Fruit fly (Drosophila melanogaster): Measurements from ENCODE around the gene spo.

Gene spo

dm6 chr3L:5608128-5608527 is 15.8 kb upstream of the spo start, which contains the start of gene Eaf6:
Gene Eaf6 (minus strand): TSS chr3L:5608300.
- TF ChIP-seq Mnt (GFP tag; optimal IDR thresholded peaks at IDR 0.05) = peak; percentile 19
- no peak for TF ChIP-seq CG12768 (GFP tag; optimal IDR thresholded peaks at IDR 0.05)

DNA sequence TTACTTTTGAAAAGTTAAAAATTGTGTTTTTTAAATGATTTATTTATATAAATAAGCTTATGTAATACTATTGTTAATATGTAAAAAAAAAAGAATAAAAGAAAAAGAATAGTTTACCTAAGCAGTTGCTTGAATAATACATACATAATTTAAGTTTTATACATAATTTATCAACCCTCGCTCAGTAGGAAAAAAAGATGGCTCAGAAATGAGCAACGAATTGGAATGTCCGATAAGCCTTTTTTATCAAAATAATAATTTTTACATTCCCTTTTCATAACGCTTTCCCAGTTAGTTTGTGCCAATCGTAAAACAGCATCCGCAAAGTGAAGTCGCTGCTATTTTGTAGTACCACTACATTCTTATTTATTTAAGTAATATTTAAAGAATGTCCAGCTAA is 12.1 kb upstream of the spo start, which contains the start of gene mthl2:
mthl2 (plus strand) TSS at position 301 of the 400 bp plus-strand sequence.
- TF ChIP-seq kay (GFP tag; ENCODE audit: borderline replicate concordance) = peak; percentile 14
- no peak for TF ChIP-seq CG14711 (tag; optimal IDR thresholded peaks at IDR 0.05)
- TF ChIP-seq Mnt (GFP tag; optimal IDR thresholded peaks at IDR 0.05) = no peak

DNA sequence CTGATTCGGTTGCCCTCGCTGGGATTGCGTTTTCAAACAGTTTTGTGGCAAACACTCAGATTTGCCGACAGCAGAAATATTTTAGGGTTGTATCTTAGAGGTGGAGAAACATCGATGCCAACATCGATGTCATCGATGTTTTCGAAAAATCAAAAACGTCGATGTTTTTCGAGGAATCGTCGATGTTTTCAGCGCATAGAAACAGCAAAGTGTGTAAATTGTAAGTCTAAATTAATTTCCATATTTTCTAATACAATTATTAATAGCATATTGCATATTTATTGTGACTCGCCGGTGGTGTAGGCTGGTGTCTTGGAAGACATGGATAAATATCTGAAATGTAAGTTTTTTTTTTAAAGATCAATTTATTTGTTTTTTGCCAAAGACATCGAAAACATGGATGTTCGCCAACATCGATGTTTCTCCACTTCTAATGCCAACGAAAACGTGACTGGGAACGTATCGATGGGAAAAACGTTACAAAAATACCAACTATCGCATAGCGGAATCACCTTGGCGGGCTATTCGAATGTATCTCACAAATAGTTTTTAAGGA is 11.6 kb upstream of the spo start, which contains the start of gene TM9SF3:
TM9SF3 (minus strand) TSS at position 120 of the 556 bp plus-strand sequence.
- TF ChIP-seq CG1620 (GFP tag; optimal IDR thresholded peaks at IDR 0.05) = peak; percentile 51
- no peak for TF ChIP-seq pad (GFP tag; optimal IDR thresholded peaks at IDR 0.05)
- peak; percentile 32 for TF ChIP-seq Mnt (GFP tag; optimal IDR thresholded peaks at IDR 0.05)
- peak; percentile 38 for TF ChIP-seq CG5204 (GFP tag; optimal IDR thresholded peaks at IDR 0.05)
- no peak for TF ChIP-seq Clk (GFP tag; optimal IDR thresholded peaks at IDR 0.05)
- no peak for TF ChIP-seq cic (GFP tag; optimal IDR thresholded peaks at IDR 0.05)
- TF ChIP-seq ovo (GFP tag; optimal IDR thresholded peaks at IDR 0.05) = no peak
- peak; percentile 2 for TF ChIP-seq CG11617 (GFP tag; optimal IDR thresholded peaks at IDR 0.05)
- TF ChIP-seq cnc (optimal IDR thresholded peaks at IDR 0.05) = no peak
- TF ChIP-seq toe (GFP tag; optimal IDR thresholded peaks at IDR 0.05) = peak; percentile 44
- no peak for TF ChIP-seq CG12768 (GFP tag; optimal IDR thresholded peaks at IDR 0.05)
- no peak for TF ChIP-seq kay (GFP tag; ENCODE audit: borderline replicate concordance)
- TF ChIP-seq CG7101 (tag; optimal IDR thresholded peaks at IDR 0.05) = no peak
- TF ChIP-seq tj (GFP tag; optimal IDR thresholded peaks at IDR 0.05) = peak; percentile 43
- TF ChIP-seq Hr96 (GFP tag; optimal IDR thresholded peaks at IDR 0.05) = peak; percentile 26
- TF ChIP-seq CG14711 (tag; optimal IDR thresholded peaks at IDR 0.05) = peak; percentile 90
- peak; percentile 12 for TF ChIP-seq bab1 (GFP tag; optimal IDR thresholded peaks at IDR 0.05)
- TF ChIP-seq CG33017 (tag; optimal IDR thresholded peaks at IDR 0.05) = no peak
- TF ChIP-seq CG7045 (GFP tag; optimal IDR thresholded peaks at IDR 0.05) = no peak
- TF ChIP-seq Crg-1 (GFP tag; optimal IDR thresholded peaks at IDR 0.05) = no peak

dm6 chr3L:5599592-5599991 is 7.2 kb upstream of the spo start, which contains the start of gene CG10591:
Gene CG10591 (minus strand): TSS chr3L:5599692.
- TF ChIP-seq Mnt (GFP tag; optimal IDR thresholded peaks at IDR 0.05) (no peak), tj (GFP tag; optimal IDR thresholded peaks at IDR 0.05) (no peak), Clk (GFP tag; optimal IDR thresholded peaks at IDR 0.05) (no peak), CG1620 (GFP tag; optimal IDR thresholded peaks at IDR 0.05) (no peak), bab1 (GFP tag; optimal IDR thresholded peaks at IDR 0.05) (no peak), CG7101 (tag; optimal IDR thresholded peaks at IDR 0.05) (no peak), pad (GFP tag; optimal IDR thresholded peaks at IDR 0.05) (no peak), Hr96 (GFP tag; optimal IDR thresholded peaks at IDR 0.05) (no peak), cic (GFP tag; optimal IDR thresholded peaks at IDR 0.05) (no peak), CG7045 (GFP tag; optimal IDR thresholded peaks at IDR 0.05) (no peak), CG11617 (GFP tag; optimal IDR thresholded peaks at IDR 0.05) (no peak), CG5204 (GFP tag; optimal IDR thresholded peaks at IDR 0.05) (no peak), CG12768 (GFP tag; optimal IDR thresholded peaks at IDR 0.05) (no peak), toe (GFP tag; optimal IDR thresholded peaks at IDR 0.05) (no peak), CG33017 (tag; optimal IDR thresholded peaks at IDR 0.05) (no peak)

- TF ChIP-seq bab1 (GFP tag; optimal IDR thresholded peaks at IDR 0.05) (no peak), kay (GFP tag; ENCODE audit: borderline replicate concordance) (peak; percentile 47)
These were observed 2.7 kb upstream of the spo start, which contains the start of the genes Alp10 and Alp9 for dm6 chr3L:5594853-5595593. Gene Alp10 (minus strand): TSS chr3L:5595272. Gene Alp9 (plus strand): TSS chr3L:5595542.

- no peak for TF ChIP-seq tj (GFP tag; optimal IDR thresholded peaks at IDR 0.05)
- no peak for TF ChIP-seq CG7101 (tag; optimal IDR thresholded peaks at IDR 0.05)
- no peak for TF ChIP-seq cic (GFP tag; optimal IDR thresholded peaks at IDR 0.05)
- no peak for TF ChIP-seq ovo (GFP tag; optimal IDR thresholded peaks at IDR 0.05)
- TF ChIP-seq pad (GFP tag; optimal IDR thresholded peaks at IDR 0.05) = no peak
- no peak for TF ChIP-seq kay (GFP tag; ENCODE audit: borderline replicate concordance)
- TF ChIP-seq CG14711 (tag; optimal IDR thresholded peaks at IDR 0.05) = no peak
These were observed 1.9 kb upstream of the spo start for dm6 chr3L:5594163-5594715.

dm6 chr3L:5583295-5583707 is 9.1 kb downstream of the spo start:
- peak; percentile 51 for TF ChIP-seq CG11617 (GFP tag; optimal IDR thresholded peaks at IDR 0.05)
- TF ChIP-seq CG14711 (tag; optimal IDR thresholded peaks at IDR 0.05) = peak; percentile 75
- peak; percentile 63 for TF ChIP-seq pad (GFP tag; optimal IDR thresholded peaks at IDR 0.05)
- peak; percentile 47 for TF ChIP-seq tj (GFP tag; optimal IDR thresholded peaks at IDR 0.05)
- TF ChIP-seq CG5204 (GFP tag; optimal IDR thresholded peaks at IDR 0.05) = peak; percentile 83
- peak; percentile 67 for TF ChIP-seq Crg-1 (GFP tag; optimal IDR thresholded peaks at IDR 0.05)
- TF ChIP-seq cnc (optimal IDR thresholded peaks at IDR 0.05) = no peak
- peak; percentile 82 for TF ChIP-seq CG1620 (GFP tag; optimal IDR thresholded peaks at IDR 0.05)
- TF ChIP-seq ovo (GFP tag; optimal IDR thresholded peaks at IDR 0.05) = peak; percentile 67
- TF ChIP-seq CG33017 (tag; optimal IDR thresholded peaks at IDR 0.05) = peak; percentile 53
- peak; percentile 67 for TF ChIP-seq Mnt (GFP tag; optimal IDR thresholded peaks at IDR 0.05)
- TF ChIP-seq cic (GFP tag; optimal IDR thresholded peaks at IDR 0.05) = no peak
- TF ChIP-seq kay (GFP tag; ENCODE audit: borderline replicate concordance) = no peak
- TF ChIP-seq CG7101 (tag; optimal IDR thresholded peaks at IDR 0.05) = peak; percentile 77
- peak; percentile 91 for TF ChIP-seq toe (GFP tag; optimal IDR thresholded peaks at IDR 0.05)
- TF ChIP-seq Hr96 (GFP tag; optimal IDR thresholded peaks at IDR 0.05) = peak; percentile 79
- TF ChIP-seq Clk (GFP tag; optimal IDR thresholded peaks at IDR 0.05) = peak; percentile 71
- peak; percentile 69 for TF ChIP-seq CG12768 (GFP tag; optimal IDR thresholded peaks at IDR 0.05)
- TF ChIP-seq CG7045 (GFP tag; optimal IDR thresholded peaks at IDR 0.05) = peak; percentile 75
- peak; percentile 85 for TF ChIP-seq bab1 (GFP tag; optimal IDR thresholded peaks at IDR 0.05)

Measured in whole organism, adult.